Worm (Caenorhabditis elegans) whole organism, late embryonic: ENCODE data around the gene R03H10.6.

Experiments used
- C38D4.7 ChIP-seq: fragments of 200-800 bp; sonication (Bioruptor generic); optimal IDR thresholded peaks from 2 replicates; lab custom pipeline; 2018; ENCODE audit warnings: mild to moderate bottlenecking, missing genetic modification characterization, moderate library complexity, missing compliant biosample characterization
- K02D7.2 ChIP-seq: sonication (generic microtip); optimal IDR thresholded peaks from 2 replicates; lab custom pipeline; 2017; ENCODE audit warnings: mild to moderate bottlenecking, missing genetic modification characterization, missing compliant biosample characterization
- K09A11.1 ChIP-seq: sonication (generic microtip); optimal IDR thresholded peaks from 2 replicates; lab custom pipeline; 2017; ENCODE audit warnings: antibody characterized with exemption, mild to moderate bottlenecking, missing genetic modification characterization, missing compliant biosample characterization; ENCODE audit not compliant: insufficient read depth
- Y22D7AL.16 ChIP-seq: sonication (generic microtip); optimal IDR thresholded peaks from 2 replicates; lab custom pipeline; 2016; ENCODE audit warnings: missing genetic modification characterization, missing compliant biosample characterization
- ceh-18 ChIP-seq: sonication (generic microtip); optimal IDR thresholded peaks from 2 replicates; lab custom pipeline; 2016; ENCODE audit warnings: missing genetic modification characterization, missing compliant biosample characterization
- ceh-19 ChIP-seq: fragments of 200-800 bp; sonication (Bioruptor generic); optimal IDR thresholded peaks from 2 replicates; lab custom pipeline; 2018; ENCODE audit warnings: mild to moderate bottlenecking, missing genetic modification characterization, missing compliant biosample characterization
- ceh-2 ChIP-seq: sonication (generic microtip); optimal IDR thresholded peaks from 2 replicates; lab custom pipeline; 2016; ENCODE audit warnings: missing genotype, missing genetic modification characterization, missing compliant biosample characterization
- ceh-22 ChIP-seq: sonication (generic microtip); optimal IDR thresholded peaks from 2 replicates; lab custom pipeline; 2017; ENCODE audit warnings: missing biosample characterization, missing genetic modification characterization
- ceh-31 ChIP-seq: sonication (generic microtip); optimal IDR thresholded peaks from 2 replicates; lab custom pipeline; 2016; ENCODE audit warnings: missing genetic modification characterization, missing compliant biosample characterization
- ceh-34 ChIP-seq: sonication (generic microtip); optimal IDR thresholded peaks from 2 replicates; lab custom pipeline; 2016; ENCODE audit warnings: mild to moderate bottlenecking, missing genetic modification characterization, missing compliant biosample characterization
- ceh-45 ChIP-seq: fragments of 200-800 bp; sonication (Bioruptor generic); IDR thresholded peaks from 2 replicates; pipeline ENCODE4 v1.3.6; 2022; ENCODE audit warnings: missing genetic modification reagents, missing genetic modification characterization, missing compliant biosample characterization
- ceh-6 ChIP-seq: fragments of 200-800 bp; sonication (Bioruptor generic); optimal IDR thresholded peaks from 2 replicates; lab custom pipeline; 2018; ENCODE audit warnings: mild to moderate bottlenecking, missing genetic modification characterization, missing compliant biosample characterization
- che-1 ChIP-seq: sonication (generic microtip); optimal IDR thresholded peaks from 2 replicates; lab custom pipeline; 2016; ENCODE audit warnings: mild to moderate bottlenecking, missing genetic modification characterization, missing compliant biosample characterization
- elt-2 ChIP-seq: sonication (generic microtip); optimal IDR thresholded peaks from 2 replicates; lab custom pipeline; 2016; ENCODE audit warnings: missing genetic modification reagents, missing genetic modification characterization, missing compliant biosample characterization
- elt-4 ChIP-seq: sonication (generic microtip); optimal IDR thresholded peaks from 2 replicates; lab custom pipeline; 2016; ENCODE audit warnings: missing genetic modification characterization, missing compliant biosample characterization
- ets-4 ChIP-seq: sonication (generic microtip); optimal IDR thresholded peaks from 2 replicates; lab custom pipeline; 2016; ENCODE audit warnings: missing genetic modification characterization, missing compliant biosample characterization
- eyg-1 ChIP-seq: sonication (generic microtip); optimal IDR thresholded peaks from 2 replicates; lab custom pipeline; 2016; ENCODE audit warnings: missing genotype, missing genetic modification characterization, missing compliant biosample characterization
- fax-1 ChIP-seq: sonication (generic microtip); optimal IDR thresholded peaks from 2 replicates; lab custom pipeline; 2016; ENCODE audit warnings: missing genotype, missing genetic modification characterization, missing compliant biosample characterization
- fkh-10 ChIP-seq: fragments of 150-350 bp; optimal IDR thresholded peaks from 2 replicates; lab custom pipeline; 2014; ENCODE audit warnings: missing biosample characterization, missing genetic modification reagents, missing genetic modification characterization
- gmeb-2 ChIP-seq: sonication (generic microtip); optimal IDR thresholded peaks from 2 replicates; lab custom pipeline; 2016; ENCODE audit warnings: missing genetic modification characterization, inconsistent platforms, missing compliant biosample characterization
- hlh-13 ChIP-seq: fragments of 200-800 bp; sonication (Bioruptor generic); optimal IDR thresholded peaks from 2 replicates; lab custom pipeline; 2018; ENCODE audit warnings: mild to moderate bottlenecking, missing genetic modification characterization, missing compliant biosample characterization
- lim-6 ChIP-seq: sonication (generic microtip); optimal IDR thresholded peaks from 2 replicates; lab custom pipeline; 2016; ENCODE audit warnings: missing genetic modification characterization, missing compliant biosample characterization
- lin-11 ChIP-seq: fragments of 200-800 bp; sonication (Bioruptor generic); optimal IDR thresholded peaks from 2 replicates; lab custom pipeline; 2018; ENCODE audit warnings: mild to moderate bottlenecking, missing genetic modification characterization, missing compliant biosample characterization
- nfya-1 ChIP-seq: sonication (generic microtip); optimal IDR thresholded peaks from 2 replicates; lab custom pipeline; 2017; ENCODE audit warnings: missing genetic modification characterization, mild to moderate bottlenecking, missing compliant biosample characterization, antibody characterized with exemption, moderate library complexity
- nhr-11 ChIP-seq: fragments of 150-350 bp; optimal IDR thresholded peaks from 2 replicates; lab custom pipeline; 2014; ENCODE audit warnings: missing biosample characterization, missing genetic modification characterization
- npax-4 ChIP-seq: sonication (generic microtip); optimal IDR thresholded peaks from 2 replicates; lab custom pipeline; 2016; ENCODE audit warnings: missing genetic modification characterization, missing compliant biosample characterization
- pat-9 ChIP-seq: fragments of 200-800 bp; sonication (Bioruptor generic); optimal IDR thresholded peaks from 2 replicates; lab custom pipeline; 2018; ENCODE audit warnings: mild to moderate bottlenecking, missing genetic modification characterization, moderate library complexity, missing compliant biosample characterization
- pax-1 ChIP-seq: fragments of 150-350 bp; optimal IDR thresholded peaks from 2 replicates; lab custom pipeline; 2014; ENCODE audit warnings: missing biosample characterization, missing genetic modification characterization
- pha-2 ChIP-seq: sonication (generic microtip); optimal IDR thresholded peaks from 2 replicates; lab custom pipeline; 2017; ENCODE audit warnings: mild to moderate bottlenecking, missing genetic modification characterization, missing compliant biosample characterization
- ref-2 ChIP-seq: sonication (generic microtip); optimal IDR thresholded peaks from 2 replicates; lab custom pipeline; 2016; ENCODE audit warnings: missing genetic modification characterization, missing compliant biosample characterization
- sdc-2 ChIP-seq: sonication (generic microtip); optimal IDR thresholded peaks from 2 replicates; lab custom pipeline; 2016; ENCODE audit warnings: missing genotype, missing genetic modification characterization, missing compliant biosample characterization
- ttx-3 ChIP-seq: sonication (generic microtip); optimal IDR thresholded peaks from 2 replicates; lab custom pipeline; 2016; ENCODE audit warnings: missing genetic modification reagents, missing genetic modification characterization, missing compliant biosample characterization
- unc-42 ChIP-seq: sonication (generic microtip); optimal IDR thresholded peaks from 2 replicates; lab custom pipeline; 2016; ENCODE audit warnings: missing genotype, missing genetic modification characterization, missing compliant biosample characterization
- unc-86 ChIP-seq: sonication (generic microtip); optimal IDR thresholded peaks from 2 replicates; lab custom pipeline; 2016; ENCODE audit warnings: missing genetic modification characterization, missing compliant biosample characterization
- zip-5 ChIP-seq: sonication (generic microtip); optimal IDR thresholded peaks from 2 replicates; lab custom pipeline; 2016; ENCODE audit warnings: missing genetic modification characterization, missing compliant biosample characterization
- ztf-16 ChIP-seq: sonication (generic microtip); optimal IDR thresholded peaks from 2 replicates; lab custom pipeline; 2017; ENCODE audit warnings: missing genetic modification characterization, missing compliant biosample characterization

The R03H10.6 gene

DNA sequence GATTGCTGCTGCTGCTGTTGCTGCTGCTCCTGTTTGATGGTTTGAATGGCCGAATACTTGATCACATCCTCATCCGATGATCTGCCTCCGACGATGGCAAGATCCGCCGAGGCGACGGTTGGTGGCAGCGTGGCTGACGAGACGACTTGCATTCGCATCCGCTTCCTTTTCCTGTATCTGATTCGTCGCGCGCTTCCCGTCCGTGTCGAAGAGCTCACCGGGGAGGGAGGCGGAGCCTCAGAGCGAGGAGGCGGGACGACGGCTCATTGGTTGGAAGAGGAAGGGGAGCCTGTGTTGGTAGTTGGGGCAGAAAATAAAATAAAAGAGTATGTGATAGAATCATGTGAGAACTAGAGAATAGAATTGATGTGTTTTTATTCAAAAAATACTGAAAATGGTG lies 38.6 kb downstream of the R03H10.6 start:
- TF ChIP-seq ceh-45 (GFP tag; lab: Robert Waterston, UW) (no peak), nhr-11 (tag; lab: Kevin White, UChicago) (no peak), unc-42 (tag; lab: Kevin White, UChicago) (peak; percentile 32), che-1 (no peak), nfya-1 (tag; lab: Kevin White, UChicago) (peak; percentile 50), ceh-2 (no peak), unc-86 (tag; lab: Kevin White, UChicago) (no peak), zip-5 (tag; lab: Kevin White, UChicago) (no peak), Y22D7AL.16 (tag; lab: Kevin White, UChicago) (no peak), hlh-13 (GFP tag; lab: Kevin White, UChicago) (no peak), ceh-34 (tag; lab: Kevin White, UChicago) (peak; percentile 25), ceh-31 (tag; lab: Kevin White, UChicago) (peak; percentile 47)

DNA sequence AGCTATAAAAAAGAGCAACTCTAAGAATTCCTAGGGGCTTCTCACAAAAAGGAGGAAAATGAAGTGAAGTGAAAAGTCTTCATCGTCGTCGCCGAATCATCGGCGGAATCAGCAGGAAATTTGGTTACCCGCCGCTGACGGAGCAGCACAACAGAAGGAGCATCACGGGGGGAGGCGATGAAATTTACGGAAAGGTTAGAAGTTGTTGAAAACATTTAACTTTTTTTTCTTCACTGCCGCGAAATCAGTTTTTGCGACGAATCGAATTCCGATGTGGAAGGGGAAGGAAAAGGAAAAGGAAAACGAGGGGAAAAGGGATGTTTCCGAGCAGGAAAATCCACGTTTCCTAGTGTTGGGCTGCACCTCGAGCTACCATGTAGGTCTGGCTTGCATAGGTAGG lies 40.0 kb downstream of the R03H10.6 start:
- TF ChIP-seq sdc-2, result no peak
- peak; percentile 95 for TF ChIP-seq unc-42 (tag; lab: Kevin White, UChicago)
- peak; percentile 69 for TF ChIP-seq fkh-10 (GFP tag; lab: Kevin White, UChicago)
- no peak for TF ChIP-seq lim-6 (tag; lab: Kevin White, UChicago)
- no peak for TF ChIP-seq ceh-18 (tag; lab: Kevin White, UChicago)
- TF ChIP-seq ets-4 (tag; lab: Kevin White, UChicago), result no peak
- TF ChIP-seq ceh-31 (tag; lab: Kevin White, UChicago), result no peak
- no peak for TF ChIP-seq ceh-45 (GFP tag; lab: Robert Waterston, UW)
- TF ChIP-seq nhr-11 (tag; lab: Kevin White, UChicago), result no peak
- no peak for TF ChIP-seq fax-1
- no peak for TF ChIP-seq hlh-13 (GFP tag; lab: Kevin White, UChicago)
- TF ChIP-seq ceh-2, result no peak
- no peak for TF ChIP-seq elt-2
- TF ChIP-seq, all 69 proteins: peak for 2

DNA sequence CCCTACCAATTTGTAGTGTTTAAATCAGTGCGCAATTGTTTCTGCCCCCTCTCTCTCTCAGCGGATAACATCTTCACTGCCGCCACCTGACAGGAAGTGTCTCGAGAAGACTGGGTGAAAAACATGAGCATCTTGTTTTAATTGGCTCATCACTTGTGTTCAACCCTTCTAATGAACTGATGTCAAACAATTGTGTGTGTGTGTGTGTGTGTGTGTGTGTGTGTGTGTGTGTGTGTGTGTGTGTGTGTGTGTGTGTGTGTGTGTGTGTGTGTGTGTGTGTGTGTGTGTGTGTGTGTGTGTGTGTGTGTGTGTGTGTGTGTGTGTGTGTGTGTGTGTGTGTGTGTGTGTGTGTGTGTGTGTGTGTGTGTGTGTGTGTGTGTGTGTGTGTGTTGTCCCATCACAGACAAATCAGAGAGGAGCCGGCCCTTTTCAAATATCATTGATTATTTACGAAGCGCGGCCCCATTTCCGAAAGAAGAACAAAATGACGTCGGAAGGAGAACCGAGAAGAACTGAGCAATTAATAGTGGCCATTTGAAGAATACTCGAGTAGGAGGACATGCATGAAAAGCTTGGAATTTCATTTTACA lies 43.1 kb downstream of the R03H10.6 start:
- TF ChIP-seq gmeb-2 (tag; lab: Kevin White, UChicago) (peak; percentile 39), ttx-3 (peak; percentile 9), pat-9 (peak; percentile 22), lin-11 (tag; lab: Kevin White, UChicago) (peak; percentile 30), C38D4.7 (peak; percentile 47), ceh-6 (GFP tag; lab: Kevin White, UChicago) (peak; percentile 52), K02D7.2 (peak; percentile 64), pha-2 (peak; percentile 65), che-1 (peak; percentile 14), ceh-19 (GFP tag; lab: Kevin White, UChicago) (peak; percentile 80)
- TF ChIP-seq, all 69 proteins: peak for 10; not testable (repeated sequence) for 59

DNA sequence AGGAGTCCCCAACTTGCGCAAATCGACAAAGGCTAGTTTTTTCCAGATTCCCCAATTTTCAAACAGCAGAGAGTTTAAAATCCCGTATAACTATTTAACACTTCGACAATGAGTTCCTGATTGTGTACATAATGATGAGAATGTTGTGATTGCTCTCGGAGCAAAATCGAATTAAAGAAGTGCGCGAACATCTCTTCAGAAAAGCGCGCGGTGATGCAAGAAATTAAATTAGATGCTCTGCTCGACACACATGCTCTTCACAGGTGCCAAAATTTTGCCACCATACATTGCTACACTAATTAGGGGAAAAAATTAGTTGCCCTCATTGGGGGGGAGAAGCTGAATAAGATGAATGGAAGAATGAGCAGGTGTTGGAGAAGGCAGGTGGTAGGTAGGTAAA lies 43.8 kb downstream of the R03H10.6 start:
- TF ChIP-seq ceh-31 (tag; lab: Kevin White, UChicago) (peak; percentile 27), elt-4 (no peak), ceh-22 (tag; lab: Kevin White, UChicago) (no peak), ztf-16 (tag; lab: Kevin White, UChicago) (no peak), eyg-1 (tag; lab: Kevin White, UChicago) (no peak), pax-1 (tag; lab: Kevin White, UChicago) (no peak), ref-2 (tag; lab: Kevin White, UChicago) (no peak), zip-5 (tag; lab: Kevin White, UChicago) (no peak), unc-42 (tag; lab: Kevin White, UChicago) (peak; percentile 89), K09A11.1 (tag; lab: Kevin White, UChicago) (no peak), npax-4 (tag; lab: Kevin White, UChicago) (no peak)
